Worm (Caenorhabditis elegans): ENCODE results near the gene F47C12.13.
A peak's percentile ranks its signal among the peaks of the same experiment; 100 is the strongest.

The F47C12.13 gene

DNA sequence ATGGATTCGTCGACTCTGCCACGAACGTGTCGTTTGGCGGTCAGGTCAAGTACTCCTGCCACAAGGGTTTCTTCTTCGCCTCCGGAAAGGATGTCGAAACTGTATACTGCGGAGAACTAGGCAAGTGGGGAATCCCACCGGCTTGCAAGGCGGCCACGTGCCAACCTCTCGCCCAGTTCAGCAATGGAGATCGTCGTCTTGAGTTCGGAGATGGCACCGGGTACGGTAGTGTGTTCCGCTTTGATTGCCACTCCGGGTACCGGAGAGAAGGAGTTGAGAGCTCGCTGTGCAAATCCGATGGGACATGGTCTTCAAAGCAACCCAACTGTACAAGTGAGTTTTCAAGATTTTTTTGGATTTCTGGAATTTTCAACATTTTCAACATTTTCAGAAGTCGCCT is 5.4 kb upstream of the F47C12.13 start:
- peak; percentile 49; the same call in 1 of the 2 replicates for TF ChIP-seq zfh-2 (GFP tag; conservative IDR thresholded peaks at IDR 0.05)
- no peak for TF ChIP-seq ztf-18 (tag; optimal IDR thresholded peaks at IDR 0.05)
- TF ChIP-seq Y95B8A.8 (GFP tag; IDR thresholded peaks at IDR 0.05): no peak
- no peak for TF ChIP-seq madf-6 (GFP tag; IDR thresholded peaks at IDR 0.05)
- no peak for TF ChIP-seq bed-1 (GFP tag; IDR thresholded peaks at IDR 0.05)
- no peak for TF ChIP-seq tlf-1 (GFP tag; optimal IDR thresholded peaks at IDR 0.05)
- TF ChIP-seq nfyb-1 (GFP tag; IDR thresholded peaks at IDR 0.05): 0 out of 2 replicates have a peak, but pooled peaks have one; percentile 39
- TF ChIP-seq ztf-6 (GFP tag; IDR thresholded peaks at IDR 0.05): no peak
- no peak for TF ChIP-seq somi-1 (GFP tag; optimal IDR thresholded peaks at IDR 0.05)
- TF ChIP-seq lin-54 (GFP tag; optimal IDR thresholded peaks at IDR 0.05): no peak
- TF ChIP-seq hmg-1.2 (GFP tag; IDR thresholded peaks at IDR 0.05): no peak
- TF ChIP-seq egl-44 (GFP tag; IDR thresholded peaks at IDR 0.05): no peak
- no peak for TF ChIP-seq attf-6 (GFP tag; IDR thresholded peaks at IDR 0.05)
- TF ChIP-seq C06A6.2 (GFP tag; conservative IDR thresholded peaks at IDR 0.05): no peak
- no peak for TF ChIP-seq F39B2.1 (GFP tag; IDR thresholded peaks at IDR 0.05)
- TF ChIP-seq pha-4 (tag; optimal IDR thresholded peaks at IDR 0.05): no peak

- TF ChIP-seq die-1 (tag; optimal IDR thresholded peaks at IDR 0.05) (no peak), F57C9.4 (tag; optimal IDR thresholded peaks at IDR 0.05) (no peak), snpc-1.1 (tag; optimal IDR thresholded peaks at IDR 0.05; ENCODE audit: insufficient read depth) (no peak), F49E8.2 (tag; optimal IDR thresholded peaks at IDR 0.05; ENCODE audit: insufficient read depth) (no peak), Y53F4B.3 (GFP tag; IDR thresholded peaks at IDR 0.05) (no peak), nhr-90 (tag; optimal IDR thresholded peaks at IDR 0.05) (no peak), B0261.1 (tag; optimal IDR thresholded peaks at IDR 0.05) (no peak), attf-3 (GFP tag; conservative IDR thresholded peaks at IDR 0.05) (no peak)
Measured at ce11 chrIV:3998517-3998916, 4.3 kb upstream of the F47C12.13 start, which contains the start of gene F47C12.8. TSS of gene F47C12.8 (minus strand) at chrIV:3998617.

ce11 chrIV:3995384-3995783 is 1.2 kb upstream of the F47C12.13 start, which contains the start of gene F47C12.7:
TSS of gene F47C12.7 (minus strand) at chrIV:3995484.
- TF ChIP-seq madf-10 (tag; optimal IDR thresholded peaks at IDR 0.05): no peak
- no peak for TF ChIP-seq repo-1 (tag; optimal IDR thresholded peaks at IDR 0.05)
- no peak for TF ChIP-seq Y79H2A.3 (GFP tag; conservative IDR thresholded peaks at IDR 0.05)
- no peak for TF ChIP-seq ceh-27 (GFP tag; optimal IDR thresholded peaks at IDR 0.05)
- TF ChIP-seq F52B5.7 (tag; optimal IDR thresholded peaks at IDR 0.05): no peak
- TF ChIP-seq hlh-26 (GFP tag; conservative IDR thresholded peaks at IDR 0.05): no peak
- no peak for TF ChIP-seq let-526 (GFP tag; IDR thresholded peaks at IDR 0.05)
- no peak for TF ChIP-seq K12H6.12 (tag; optimal IDR thresholded peaks at IDR 0.05)
- no peak for TF ChIP-seq lin-26 (GFP tag; IDR thresholded peaks at IDR 0.05)
- no peak for TF ChIP-seq F57C9.4 (tag; optimal IDR thresholded peaks at IDR 0.05)
- no peak for TF ChIP-seq ceh-58 (GFP tag; IDR thresholded peaks at IDR 0.05)
- TF ChIP-seq hlh-12 (tag; optimal IDR thresholded peaks at IDR 0.05): no peak
- TF ChIP-seq F37B4.10 (GFP tag; IDR thresholded peaks at IDR 0.05): no peak
- no peak for TF ChIP-seq let-607 (tag; optimal IDR thresholded peaks at IDR 0.05)
- TF ChIP-seq ztf-22 (GFP tag; optimal IDR thresholded peaks at IDR 0.05): no peak
- TF ChIP-seq Y53G8AR.9 (GFP tag; conservative IDR thresholded peaks at IDR 0.05): no peak
- no peak for TF ChIP-seq mxl-1 (tag; optimal IDR thresholded peaks at IDR 0.05)
